Worm (Caenorhabditis elegans): Measurements from ENCODE around the gene Y1B5A.1.

DNA sequence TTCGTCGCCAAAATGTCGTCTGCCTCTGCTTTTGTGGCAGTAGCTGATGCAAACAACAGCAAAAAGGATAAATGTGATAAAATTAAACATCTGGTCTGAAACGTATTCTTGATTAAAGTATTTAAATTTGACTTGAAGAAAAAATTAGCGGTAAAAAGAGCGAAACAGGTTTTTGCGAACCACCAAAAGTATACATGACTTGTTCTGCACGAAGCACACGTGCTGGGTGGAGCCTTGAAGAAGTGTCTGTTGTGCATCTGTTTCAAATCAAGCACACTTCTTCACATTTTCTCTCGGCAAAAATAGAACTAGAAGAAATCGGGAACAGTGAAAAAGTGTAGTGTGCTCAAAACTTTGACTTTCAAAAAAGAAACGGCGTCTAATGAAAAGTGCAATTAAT, 21.9 kb upstream of the Y1B5A.1 start, which contains the start of gene B0403.3:
- TF ChIP-seq nfya-1 (tag; optimal IDR thresholded peaks at IDR 0.05; ENCODE audit: insufficient read depth) (no peak), nhr-76 (tag; optimal IDR thresholded peaks at IDR 0.05) (no peak), snpc-4 (tag; optimal IDR thresholded peaks at IDR 0.05) (no peak), nhr-28 (tag; optimal IDR thresholded peaks at IDR 0.05) (no peak), ZK546.5 (tag; optimal IDR thresholded peaks at IDR 0.05) (no peak), nhr-12 (tag; optimal IDR thresholded peaks at IDR 0.05) (no peak), tbx-2 (tag; optimal IDR thresholded peaks at IDR 0.05) (no peak), elt-2 (tag; optimal IDR thresholded peaks at IDR 0.05) (no peak), ztf-11 (tag; optimal IDR thresholded peaks at IDR 0.05) (no peak), nhr-77 (tag; optimal IDR thresholded peaks at IDR 0.05) (no peak)

All from whole organism, L3 larva.